Worm (Caenorhabditis elegans): ENCODE results near the gene cyp-34A10.

DNA sequence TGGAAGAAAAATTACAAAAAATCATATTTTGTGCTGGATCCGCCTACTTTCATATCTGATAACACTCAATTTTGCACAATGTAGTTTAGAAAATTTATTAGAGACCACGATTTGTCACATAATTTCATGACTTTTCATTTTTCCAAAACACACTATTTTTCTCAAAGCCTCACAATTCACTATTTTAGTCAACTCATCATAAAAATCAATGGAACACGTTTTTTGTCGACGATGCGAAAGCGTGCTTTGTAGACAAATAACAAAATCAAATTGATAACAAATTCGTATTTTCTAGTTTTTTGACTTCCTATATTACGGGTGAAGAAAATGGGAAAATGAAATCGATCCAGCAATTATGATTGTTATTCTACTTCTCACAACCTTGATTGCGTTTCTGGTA, 30.9 kb downstream of the cyp-34A10 start, which contains the start of gene cyp-35B2:
- TF ChIP-seq tab-1 (GFP tag; IDR thresholded peaks at IDR 0.05) (no peak), cog-1 (tag; optimal IDR thresholded peaks at IDR 0.05) (no peak), klf-2 (GFP tag; conservative IDR thresholded peaks at IDR 0.05) (no peak), ztf-23 (GFP tag; IDR thresholded peaks at IDR 0.05) (no peak)
